Worm (Caenorhabditis elegans) whole organism, young adult: ENCODE results near the gene T04F3.5.
A peak's percentile ranks its signal among the peaks of the same experiment; 100 is the strongest.

Source experiments
- B0261.1 ChIP-seq: sonication (generic microtip); optimal IDR thresholded peaks from 2 replicates; lab custom pipeline; 2016; ENCODE audit warnings: mild to moderate bottlenecking, missing genetic modification characterization, moderate library complexity, missing compliant biosample characterization
- C06A6.2 ChIP-seq: fragments of 200-800 bp; sonication (Bioruptor generic); conservative IDR thresholded peaks from 2 replicates; pipeline ENCODE4 v1.3.6; 2022; ENCODE audit warnings: missing genetic modification characterization, missing compliant biosample characterization
- F10E7.11 ChIP-seq: sonication (generic microtip); optimal IDR thresholded peaks from 2 replicates; lab custom pipeline; 2017; ENCODE audit warnings: mild to moderate bottlenecking, missing genetic modification characterization, moderate library complexity, missing compliant biosample characterization
- F22D6.2 ChIP-seq: sonication (generic microtip); optimal IDR thresholded peaks from 2 replicates; lab custom pipeline; 2016; ENCODE audit warnings: mild to moderate bottlenecking, missing genetic modification characterization, missing compliant biosample characterization
- F52B5.7 ChIP-seq: sonication (generic microtip); optimal IDR thresholded peaks from 2 replicates; lab custom pipeline; 2016; ENCODE audit warnings: mild to moderate bottlenecking, missing genetic modification characterization, missing compliant biosample characterization
- K11D2.4 ChIP-seq: fragments of 200-800 bp; sonication (Bioruptor generic); IDR thresholded peaks from 2 replicates; pipeline ENCODE4 v1.3.6; 2022; ENCODE audit warnings: missing genetic modification reagents, missing genetic modification characterization, missing compliant biosample characterization
- Y53G8AR.9 ChIP-seq: fragments of 200-800 bp; sonication (Bioruptor generic); conservative IDR thresholded peaks from 2 replicates; pipeline ENCODE4 v1.3.6; 2022; ENCODE audit warnings: missing genetic modification reagents, missing genetic modification characterization, missing compliant biosample characterization
- Y56A3A.18 ChIP-seq: fragments of 200-800 bp; sonication (Bioruptor generic); IDR thresholded peaks from 2 replicates; pipeline ENCODE4 v1.3.6; 2022; ENCODE audit warnings: missing genetic modification reagents, missing genetic modification characterization, missing compliant biosample characterization
- Y79H2A.3 ChIP-seq: fragments of 200-800 bp; sonication (Bioruptor generic); conservative IDR thresholded peaks from 2 replicates; pipeline ENCODE4 v1.3.6; 2022; ENCODE audit warnings: missing genetic modification reagents, missing genetic modification characterization, missing compliant biosample characterization
- Y95B8A.8 ChIP-seq: fragments of 200-800 bp; sonication (Bioruptor generic); IDR thresholded peaks from 2 replicates; pipeline ENCODE4 v1.3.6; 2022; ENCODE audit warnings: missing genetic modification reagents, missing genetic modification characterization, missing compliant biosample characterization
- ZK185.1 ChIP-seq: sonication (generic microtip); optimal IDR thresholded peaks from 2 replicates; lab custom pipeline; 2016; ENCODE audit warnings: mild to moderate bottlenecking, missing genetic modification characterization, missing compliant biosample characterization; ENCODE audit not compliant: poor library complexity, severe bottlenecking
- akir-1 ChIP-seq: fragments of 200-800 bp; sonication (Bioruptor generic); optimal IDR thresholded peaks from 2 replicates; lab custom pipeline; 2018; ENCODE audit warnings: mild to moderate bottlenecking, missing genetic modification characterization, moderate library complexity, missing compliant biosample characterization
- athp-1 ChIP-seq: sonication (generic microtip); optimal IDR thresholded peaks from 2 replicates; lab custom pipeline; 2017; ENCODE audit warnings: mild to moderate bottlenecking, missing genetic modification characterization, missing compliant biosample characterization
- attf-3 ChIP-seq: fragments of 200-800 bp; sonication (Bioruptor generic); conservative IDR thresholded peaks from 2 replicates; pipeline ENCODE4 v1.3.6; 2022; ENCODE audit warnings: missing genetic modification reagents, missing genetic modification characterization, missing compliant biosample characterization
- ccch-3 ChIP-seq: fragments of 200-800 bp; sonication (Bioruptor generic); optimal IDR thresholded peaks from 2 replicates; lab custom pipeline; 2018; ENCODE audit warnings: mild to moderate bottlenecking, missing genetic modification characterization, missing compliant biosample characterization
- ceh-40 ChIP-seq: fragments of 200-800 bp; sonication (Bioruptor generic); IDR thresholded peaks from 2 replicates; pipeline ENCODE4 v1.3.6; 2022; ENCODE audit warnings: missing genetic modification characterization, missing compliant biosample characterization
- ceh-58 ChIP-seq: fragments of 200-800 bp; sonication (Bioruptor generic); IDR thresholded peaks from 2 replicates; pipeline ENCODE4 v1.3.6; 2022; ENCODE audit warnings: missing genetic modification characterization, missing compliant biosample characterization
- chd-7 ChIP-seq: sonication (generic microtip); optimal IDR thresholded peaks from 2 replicates; lab custom pipeline; 2016; ENCODE audit warnings: mild to moderate bottlenecking, missing genetic modification characterization, moderate library complexity, missing compliant biosample characterization
- die-1 ChIP-seq: sonication (generic microtip); optimal IDR thresholded peaks from 2 replicates; lab custom pipeline; 2016; ENCODE audit warnings: missing genotype, mild to moderate bottlenecking, missing genetic modification characterization, missing compliant biosample characterization
- dox-1 ChIP-seq: fragments of 200-800 bp; sonication (Bioruptor generic); IDR thresholded peaks from 2 replicates; pipeline ENCODE4 v1.3.6; 2022; ENCODE audit warnings: missing genetic modification reagents, missing genetic modification characterization, missing compliant biosample characterization
- egrh-3 ChIP-seq: fragments of 200-800 bp; sonication (Bioruptor generic); IDR thresholded peaks from 2 replicates; pipeline ENCODE4 v1.3.6; 2022; ENCODE audit warnings: missing genetic modification reagents, missing genetic modification characterization, missing compliant biosample characterization
- ekl-4 ChIP-seq: fragments of 200-800 bp; sonication (Bioruptor generic); IDR thresholded peaks from 2 replicates; pipeline ENCODE4 v1.3.6; 2022; ENCODE audit warnings: missing genetic modification reagents, missing genetic modification characterization, missing compliant biosample characterization
- him-1 ChIP-seq: sonication (generic microtip); optimal IDR thresholded peaks from 2 replicates; lab custom pipeline; 2016; ENCODE audit warnings: missing genotype, missing genetic modification reagents, missing genetic modification characterization, missing compliant biosample characterization
- hlh-26 ChIP-seq: fragments of 200-800 bp; sonication (Bioruptor generic); conservative IDR thresholded peaks from 2 replicates; pipeline ENCODE4 v1.3.6; 2022; ENCODE audit warnings: missing genetic modification reagents, missing genetic modification characterization, missing compliant biosample characterization
- hrde-1 ChIP-seq: sonication (generic microtip); optimal IDR thresholded peaks from 2 replicates; lab custom pipeline; 2016; ENCODE audit warnings: missing genetic modification characterization, mild to moderate bottlenecking, missing compliant biosample characterization, moderate library complexity, missing genotype, missing genetic modification reagents, borderline replicate concordance
- lin-40 ChIP-seq: sonication (generic microtip); optimal IDR thresholded peaks from 2 replicates; lab custom pipeline; 2016; ENCODE audit warnings: missing genetic modification characterization, mild to moderate bottlenecking, missing compliant biosample characterization, missing genotype, missing genetic modification reagents
- lir-1 ChIP-seq: fragments of 200-800 bp; sonication (Bioruptor generic); conservative IDR thresholded peaks from 2 replicates; pipeline ENCODE4 v1.3.6; 2022; ENCODE audit warnings: missing genetic modification reagents, missing genetic modification characterization, missing compliant biosample characterization
- lsy-27 ChIP-seq: sonication (generic microtip); optimal IDR thresholded peaks from 2 replicates; lab custom pipeline; 2017; ENCODE audit warnings: missing genetic modification characterization, mild to moderate bottlenecking, missing compliant biosample characterization, antibody characterized with exemption, missing genotype, borderline replicate concordance; ENCODE audit not compliant: insufficient read depth
- nfyb-1 ChIP-seq: fragments of 200-800 bp; sonication (Bioruptor generic); IDR thresholded peaks from 2 replicates; pipeline ENCODE4 v1.3.6; 2022; ENCODE audit warnings: missing genetic modification reagents, missing genetic modification characterization, missing compliant biosample characterization
- nhr-80 ChIP-seq: sonication (generic microtip); optimal IDR thresholded peaks from 2 replicates; lab custom pipeline; 2016; ENCODE audit warnings: missing genetic modification characterization, missing compliant biosample characterization
- pbrm-1 ChIP-seq: fragments of 200-800 bp; sonication (Bioruptor generic); IDR thresholded peaks from 2 replicates; pipeline ENCODE4 v1.3.6; 2022; ENCODE audit warnings: missing genetic modification reagents, missing genetic modification characterization, missing compliant biosample characterization
- pha-4 ChIP-seq: fragments of 150-350 bp; sonication (generic microtip); optimal IDR thresholded peaks from 2 replicates; lab custom pipeline; 2014; ENCODE audit warnings: missing biosample characterization, missing genetic modification reagents, missing genetic modification characterization
- rcor-1 ChIP-seq: fragments of 200-800 bp; sonication (Bioruptor generic); IDR thresholded peaks from 2 replicates; pipeline ENCODE4 v1.3.6; 2022; ENCODE audit warnings: missing genetic modification reagents, missing genetic modification characterization, missing compliant biosample characterization
- repo-1 ChIP-seq: sonication (generic microtip); optimal IDR thresholded peaks from 2 replicates; lab custom pipeline; 2017; ENCODE audit warnings: mild to moderate bottlenecking, missing genetic modification characterization, missing compliant biosample characterization
- snpc-1.1 ChIP-seq: sonication (generic microtip); optimal IDR thresholded peaks from 2 replicates; lab custom pipeline; 2017; ENCODE audit warnings: missing genetic modification characterization, mild to moderate bottlenecking, missing compliant biosample characterization, antibody characterized with exemption, moderate library complexity, missing genotype, missing genetic modification reagents; ENCODE audit not compliant: insufficient read depth
- snpc-3.4 ChIP-seq: sonication (generic microtip); optimal IDR thresholded peaks from 2 replicates; lab custom pipeline; 2017; ENCODE audit warnings: missing genetic modification characterization, mild to moderate bottlenecking, missing compliant biosample characterization, antibody characterized with exemption, moderate library complexity, missing genotype, missing genetic modification reagents
- somi-1 ChIP-seq: fragments of 200-800 bp; sonication (Bioruptor generic); optimal IDR thresholded peaks from 2 replicates; lab custom pipeline; 2018; ENCODE audit warnings: mild to moderate bottlenecking, missing genetic modification characterization, missing compliant biosample characterization
- sptf-2 ChIP-seq: fragments of 200-800 bp; sonication (Bioruptor generic); optimal IDR thresholded peaks from 2 replicates; lab custom pipeline; 2018; ENCODE audit warnings: mild to moderate bottlenecking, missing genetic modification characterization, missing compliant biosample characterization
- tbx-9 ChIP-seq: sonication (generic microtip); optimal IDR thresholded peaks from 2 replicates; lab custom pipeline; 2016; ENCODE audit warnings: borderline replicate concordance, missing genetic modification characterization, inconsistent platforms, missing compliant biosample characterization
- tlf-1 ChIP-seq: fragments of 200-800 bp; sonication (Bioruptor generic); optimal IDR thresholded peaks from 2 replicates; lab custom pipeline; 2018; ENCODE audit warnings: mild to moderate bottlenecking, missing genetic modification characterization, missing compliant biosample characterization
- xnd-1 ChIP-seq: sonication (generic microtip); optimal IDR thresholded peaks from 2 replicates; lab custom pipeline; 2016; ENCODE audit warnings: missing genotype, missing genetic modification reagents, missing genetic modification characterization, missing compliant biosample characterization
- ztf-25 ChIP-seq: fragments of 200-800 bp; sonication (Bioruptor generic); IDR thresholded peaks from 2 replicates; pipeline ENCODE4 v1.3.6; 2022; ENCODE audit warnings: missing genetic modification reagents, missing genetic modification characterization, missing compliant biosample characterization
- ztf-28 ChIP-seq: fragments of 200-800 bp; sonication (Bioruptor generic); IDR thresholded peaks from 2 replicates; pipeline ENCODE4 v1.3.6; 2022; ENCODE audit warnings: missing genetic modification reagents, missing genetic modification characterization, missing compliant biosample characterization

Gene T04F3.5

ce11 chrV:11797272-11797855, 36.9 kb downstream of the T04F3.5 start:
- TF ChIP-seq pha-4 (tag; lab: Kevin White, UChicago) (no peak), snpc-3.4 (tag; lab: Kevin White, UChicago) (no peak), tbx-9 (tag; lab: Kevin White, UChicago) (no peak), egrh-3 (no peak), xnd-1 (tag; lab: Kevin White, UChicago) (no peak), attf-3 (GFP tag; lab: Robert Waterston, UW) (no peak), tlf-1 (GFP tag; lab: Kevin White, UChicago) (no peak), B0261.1 (tag; lab: Kevin White, UChicago) (no peak), rcor-1 (no peak), F52B5.7 (tag; lab: Kevin White, UChicago) (no peak), ccch-3 (GFP tag; lab: Kevin White, UChicago) (no peak), lir-1 (GFP tag; lab: Robert Waterston, UW) (no peak), ztf-28 (no peak), ZK185.1 (tag; lab: Kevin White, UChicago) (no peak), athp-1 (tag; lab: Kevin White, UChicago) (no peak)

- no peak for TF ChIP-seq sptf-2 (GFP tag; lab: Kevin White, UChicago)
- 0 out of 2 replicates have a peak, but pooled peaks have one; percentile 12 for TF ChIP-seq K11D2.4
These were observed 37.8 kb downstream of the T04F3.5 start for ce11 chrV:11798320-11798719.

ce11 chrV:11799252-11799822, 38.9 kb downstream of the T04F3.5 start:
- TF ChIP-seq ceh-40 (GFP tag; lab: Robert Waterston, UW) (no peak), lsy-27 (tag; lab: Kevin White, UChicago) (no peak), snpc-1.1 (tag; lab: Kevin White, UChicago) (no peak), F10E7.11 (tag; lab: Kevin White, UChicago) (no peak), die-1 (tag; lab: Kevin White, UChicago) (peak; percentile 86), Y79H2A.3 (no peak), Y53G8AR.9 (no peak), him-1 (tag; lab: Kevin White, UChicago) (no peak), somi-1 (GFP tag; lab: Kevin White, UChicago) (peak; percentile 69), nhr-80 (tag; lab: Kevin White, UChicago) (no peak), C06A6.2 (GFP tag; lab: Robert Waterston, UW) (peak; percentile 51; the same call in 1 of the 2 replicates), F52B5.7 (tag; lab: Kevin White, UChicago) (no peak), Y56A3A.18 (no peak), lin-40 (tag; lab: Kevin White, UChicago) (peak; percentile 80), ekl-4 (no peak), akir-1 (no peak), dox-1 (GFP tag; lab: Robert Waterston, UW) (no peak; the same call in 1 of the 2 replicates), hrde-1 (tag; lab: Kevin White, UChicago) (no peak), egrh-3 (no peak), ztf-25 (GFP tag; lab: Robert Waterston, UW) (no peak), Y95B8A.8 (no peak), ceh-58 (GFP tag; lab: Robert Waterston, UW) (no peak), tlf-1 (GFP tag; lab: Kevin White, UChicago) (no peak), repo-1 (tag; lab: Kevin White, UChicago) (no peak), chd-7 (tag; lab: Kevin White, UChicago) (peak; percentile 66), F22D6.2 (peak; percentile 81), attf-3 (GFP tag; lab: Robert Waterston, UW) (no peak), nfyb-1 (GFP tag; lab: Robert Waterston, UW) (peak; percentile 70; the same call in 1 of the 2 replicates), hlh-26 (no peak), pbrm-1 (GFP tag; lab: Robert Waterston, UW) (no peak)
